Fruit fly (Drosophila melanogaster) whole organism: ENCODE results near the gene beag.

Experiments used
- CG8478 ChIP-seq: fragments of >200 bp; optimal IDR thresholded peaks from 2 replicates; lab custom pipeline; 2018; ENCODE audit warnings: inconsistent platforms
- Dll ChIP-seq: fragments of >200 bp; optimal IDR thresholded peaks from 2 replicates; lab custom pipeline; 2017
- EcR ChIP-seq, 2 experiments: fragments of >200 bp; optimal IDR thresholded peaks; 2 replicates each; lab custom pipeline; 2017; ENCODE audit warnings: missing biosample characterization in 2 of 2, missing genetic modification characterization in 2 of 2, missing genetic modification reagents in 2 of 2
- pan ChIP-seq: fragments of >200 bp; optimal IDR thresholded peaks from 2 replicates; lab custom pipeline; 2017

DNA sequence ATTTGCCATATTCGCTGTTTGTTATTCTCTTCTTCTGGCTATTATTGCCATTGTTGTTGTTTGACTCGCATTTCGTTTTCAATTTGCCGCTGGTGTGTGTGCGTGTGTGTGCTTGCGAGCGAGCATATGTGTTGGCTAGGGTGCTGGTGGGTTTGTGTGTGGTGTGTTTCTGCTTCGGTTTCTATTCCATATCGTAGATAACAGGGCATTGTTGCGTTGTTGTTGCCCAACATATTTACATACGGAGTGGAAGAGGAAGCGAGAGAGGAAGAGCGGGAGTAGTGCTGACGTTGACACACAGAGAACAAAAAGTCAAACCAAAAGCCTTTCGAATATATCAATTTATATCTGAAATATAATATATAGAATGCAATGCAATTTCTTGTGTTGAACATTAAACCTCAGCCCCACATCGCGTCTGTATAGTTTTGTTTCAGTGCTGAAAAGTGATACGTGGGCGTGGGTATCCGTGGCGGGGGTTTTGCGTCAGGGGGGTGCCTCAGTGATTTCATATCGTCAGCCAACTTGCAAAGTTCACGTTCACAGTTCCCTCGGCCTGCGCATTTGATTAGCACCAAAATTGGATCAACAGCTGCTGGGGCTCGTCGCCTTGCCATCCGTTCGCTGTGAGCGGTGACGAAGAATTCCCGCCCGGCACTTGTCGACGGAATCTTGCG lies 10.3 kb downstream of the beag start:
- peak; percentile 42 for TF ChIP-seq Dll (lab: Kevin White, UChicago)
- no peak for TF ChIP-seq pan
- TF ChIP-seq CG8478 (lab: Kevin White, UChicago), result no peak
- TF ChIP-seq EcR (GFP tag; optimal IDR thresholded peaks at IDR 0.05; lab: Kevin White, UChicago), result no peak
